Worm (Caenorhabditis elegans): ENCODE measurements around the gene egli-1.

ce11 chrII:9346490-9346889, 22.7 kb downstream of the egli-1 start, which contains the start of gene F42A8.1:
- no peak for TF ChIP-seq unc-62 (GFP tag; optimal IDR thresholded peaks at IDR 0.05)
- TF ChIP-seq unc-39 (tag; optimal IDR thresholded peaks at IDR 0.05), result no peak
- no peak for TF ChIP-seq sptf-1 (tag; optimal IDR thresholded peaks at IDR 0.05)
- no peak for TF ChIP-seq pha-4 (tag; optimal IDR thresholded peaks at IDR 0.05)
- no peak for TF ChIP-seq lin-13 (tag; optimal IDR thresholded peaks at IDR 0.05)
- no peak for TF ChIP-seq ces-1 (GFP tag; optimal IDR thresholded peaks at IDR 0.05)
- no peak for TF ChIP-seq bed-3 (GFP tag; optimal IDR thresholded peaks at IDR 0.05)
- TF ChIP-seq elt-3 (tag; optimal IDR thresholded peaks at IDR 0.05), result no peak
- no peak for TF ChIP-seq ztf-11 (tag; optimal IDR thresholded peaks at IDR 0.05)
- no peak for TF ChIP-seq snpc-4 (tag; optimal IDR thresholded peaks at IDR 0.05)
- TF ChIP-seq nhr-12 (tag; optimal IDR thresholded peaks at IDR 0.05), result no peak
- TF ChIP-seq lin-32 (GFP tag; optimal IDR thresholded peaks at IDR 0.05), result no peak
- no peak for TF ChIP-seq nhr-76 (tag; optimal IDR thresholded peaks at IDR 0.05)
- TF ChIP-seq nhr-237 (tag; optimal IDR thresholded peaks at IDR 0.05), result no peak
